Worm (Caenorhabditis elegans) whole organism, L2 larva: ENCODE data around the gene Y105C5B.9.

Experiments used
- F13H6.1 ChIP-seq: sonication (generic microtip); optimal IDR thresholded peaks from 2 replicates; lab custom pipeline; 2016; ENCODE audit warnings: missing genetic modification characterization, missing compliant biosample characterization
- R02D3.7 ChIP-seq: fragments of 150-350 bp; optimal IDR thresholded peaks from 2 replicates; lab custom pipeline; 2014; ENCODE audit warnings: missing biosample characterization, missing genetic modification characterization
- Y55F3AM.14 ChIP-seq: fragments of 200-800 bp; sonication (Bioruptor generic); optimal IDR thresholded peaks from 2 replicates; lab custom pipeline; 2018; ENCODE audit warnings: mild to moderate bottlenecking, missing genetic modification characterization, missing compliant biosample characterization
- aly-2 ChIP-seq: fragments of 150-350 bp; optimal IDR thresholded peaks from 2 replicates; lab custom pipeline; 2014; ENCODE audit warnings: missing biosample characterization, missing genetic modification characterization
- ama-1 ChIP-seq: fragments of 150-350 bp; optimal IDR thresholded peaks from 2 replicates; lab custom pipeline; 2018; ENCODE audit warnings: inconsistent platforms
- ceh-82 ChIP-seq: fragments of 150-350 bp; optimal IDR thresholded peaks from 2 replicates; lab custom pipeline; 2014; ENCODE audit warnings: missing biosample characterization, missing genetic modification characterization
- crh-2 ChIP-seq: sonication (generic microtip); optimal IDR thresholded peaks from 2 replicates; lab custom pipeline; 2017; ENCODE audit warnings: missing biosample characterization, missing genetic modification characterization
- dmd-4 ChIP-seq: sonication (generic microtip); optimal IDR thresholded peaks from 2 replicates; lab custom pipeline; 2017; ENCODE audit warnings: missing biosample characterization, missing genetic modification characterization
- egl-27 ChIP-seq: sonication (generic microtip); optimal IDR thresholded peaks from 3 replicates; lab custom pipeline; 2017; ENCODE audit warnings: missing biosample characterization, missing genetic modification reagents, missing genetic modification characterization
- elt-1 ChIP-seq: fragments of 150-350 bp; optimal IDR thresholded peaks from 2 replicates; lab custom pipeline; 2014; ENCODE audit warnings: missing biosample characterization, missing genetic modification characterization
- elt-3 ChIP-seq: sonication (generic microtip); optimal IDR thresholded peaks from 2 replicates; lab custom pipeline; 2017; ENCODE audit warnings: missing biosample characterization, missing genetic modification characterization
- gmeb-1 ChIP-seq: fragments of 150-350 bp; optimal IDR thresholded peaks from 2 replicates; lab custom pipeline; 2014; ENCODE audit warnings: missing biosample characterization, missing genetic modification characterization
- lin-39 ChIP-seq: fragments of 150-350 bp; optimal IDR thresholded peaks from 2 replicates; lab custom pipeline; 2014; ENCODE audit warnings: missing biosample characterization, missing genetic modification reagents, missing genetic modification characterization
- lsy-2 ChIP-seq, 2 experiments: fragments of 150-350 bp in 1 of 2; sonication (generic microtip) in 1 of 2; optimal IDR thresholded peaks; 2 replicates each; lab custom pipeline; 2014 to 2017; ENCODE audit warnings: missing biosample characterization in 2 of 2, missing genetic modification characterization in 2 of 2
- mab-5 ChIP-seq: fragments of 150-350 bp; optimal IDR thresholded peaks from 2 replicates; lab custom pipeline; 2014; ENCODE audit warnings: missing biosample characterization, missing genetic modification characterization
- mbf-1 ChIP-seq: sonication (generic microtip); optimal IDR thresholded peaks from 2 replicates; lab custom pipeline; 2017; ENCODE audit warnings: missing biosample characterization, missing genetic modification characterization
- mdl-1 ChIP-seq, 2 experiments: fragments of 150-350 bp in 1 of 2; sonication (generic microtip) in 1 of 2; optimal IDR thresholded peaks; 2 replicates each; lab custom pipeline; 2017; ENCODE audit warnings: missing biosample characterization in 2 of 2, missing genetic modification characterization in 2 of 2
- nhr-10 ChIP-seq: sonication (generic microtip); optimal IDR thresholded peaks from 2 replicates; lab custom pipeline; 2017; ENCODE audit warnings: missing biosample characterization, missing genetic modification characterization
- nhr-11 ChIP-seq: fragments of 150-350 bp; optimal IDR thresholded peaks from 2 replicates; lab custom pipeline; 2014; ENCODE audit warnings: missing biosample characterization, missing genetic modification characterization
- nhr-12 ChIP-seq: fragments of 150-350 bp; optimal IDR thresholded peaks from 2 replicates; lab custom pipeline; 2014; ENCODE audit warnings: missing biosample characterization, missing genetic modification characterization
- nhr-129 ChIP-seq: fragments of 150-350 bp; optimal IDR thresholded peaks from 2 replicates; lab custom pipeline; 2014; ENCODE audit warnings: missing biosample characterization, missing genetic modification characterization
- nhr-21 ChIP-seq: fragments of 150-350 bp; optimal IDR thresholded peaks from 2 replicates; lab custom pipeline; 2014; ENCODE audit warnings: missing biosample characterization, missing genetic modification characterization
- nhr-23 ChIP-seq: fragments of 150-350 bp; optimal IDR thresholded peaks from 2 replicates; lab custom pipeline; 2014; ENCODE audit warnings: missing biosample characterization, missing genetic modification reagents, missing genetic modification characterization
- nhr-237 ChIP-seq: fragments of 150-350 bp; optimal IDR thresholded peaks from 2 replicates; lab custom pipeline; 2014; ENCODE audit warnings: missing biosample characterization, missing genetic modification characterization
- nhr-25 ChIP-seq: fragments of 150-350 bp; sonication (generic microtip); optimal IDR thresholded peaks from 3 replicates; lab custom pipeline; 2014; ENCODE audit warnings: missing biosample characterization, missing genetic modification characterization
- nhr-6 ChIP-seq: fragments of 150-350 bp; optimal IDR thresholded peaks from 2 replicates; lab custom pipeline; 2014; ENCODE audit warnings: missing biosample characterization, missing genetic modification characterization
- peb-1 ChIP-seq: fragments of 150-350 bp; optimal IDR thresholded peaks from 2 replicates; lab custom pipeline; 2014; ENCODE audit warnings: missing biosample characterization, missing genetic modification characterization
- sem-4 ChIP-seq: fragments of 150-350 bp; optimal IDR thresholded peaks from 2 replicates; lab custom pipeline; 2014; ENCODE audit warnings: missing biosample characterization, missing genetic modification reagents, missing genetic modification characterization
- skn-1 ChIP-seq: sonication (generic microtip); optimal IDR thresholded peaks from 2 replicates; lab custom pipeline; 2017; ENCODE audit warnings: missing biosample characterization, missing genetic modification characterization
- sma-3 ChIP-seq: sonication (generic microtip); optimal IDR thresholded peaks from 2 replicates; lab custom pipeline; 2016; ENCODE audit warnings: missing genetic modification reagents, missing genetic modification characterization, missing compliant biosample characterization
- sma-9 ChIP-seq, 2 experiments: fragments of 150-350 bp in 1 of 2; sonication (generic microtip) in 1 of 2; optimal IDR thresholded peaks; 2 replicates each; lab custom pipeline; 2014 to 2016; ENCODE audit warnings: missing genetic modification characterization in 2 of 2, mild to moderate bottlenecking in 1 of 2, missing biosample characterization in 1 of 2, missing compliant biosample characterization in 1 of 2, missing genetic modification reagents in 1 of 2, moderate library complexity in 1 of 2
- snpc-4 ChIP-seq: fragments of 150-350 bp; optimal IDR thresholded peaks from 2 replicates; lab custom pipeline; 2014; ENCODE audit warnings: missing biosample characterization, missing genetic modification characterization
- unc-39 ChIP-seq: fragments of 150-350 bp; optimal IDR thresholded peaks from 2 replicates; lab custom pipeline; 2014; ENCODE audit warnings: missing biosample characterization, missing genetic modification characterization
- unc-55 ChIP-seq: fragments of 150-350 bp; sonication (generic microtip); optimal IDR thresholded peaks from 3 replicates; lab custom pipeline; 2014; ENCODE audit warnings: missing biosample characterization, missing genetic modification reagents, missing genetic modification characterization
- unc-62 ChIP-seq: fragments of 150-350 bp; optimal IDR thresholded peaks from 2 replicates; lab custom pipeline; 2014; ENCODE audit warnings: missing biosample characterization, missing genetic modification reagents, missing genetic modification characterization
- zag-1 ChIP-seq: fragments of 150-350 bp; optimal IDR thresholded peaks from 2 replicates; lab custom pipeline; 2014; ENCODE audit warnings: missing biosample characterization, missing genetic modification characterization
- ztf-11 ChIP-seq: sonication (generic microtip); optimal IDR thresholded peaks from 2 replicates; lab custom pipeline; 2017; ENCODE audit warnings: missing biosample characterization, missing genetic modification characterization
- ztf-4 ChIP-seq: fragments of 150-350 bp; optimal IDR thresholded peaks from 2 replicates; lab custom pipeline; 2014; ENCODE audit warnings: missing biosample characterization, missing genetic modification characterization

Y105C5B.9 gene

ce11 chrIV:15955349-15955748 lies 25.0 kb downstream of the Y105C5B.9 start:
- TF ChIP-seq skn-1 (no peak), sem-4 (tag; lab: Kevin White, UChicago) (no peak), nhr-21 (tag; lab: Kevin White, UChicago) (no peak), mdl-1 (tag; optimal IDR thresholded peaks at IDR 0.05; lab: Kevin White, UChicago) (no peak), nhr-237 (no peak), aly-2 (tag; lab: Kevin White, UChicago) (no peak), ceh-82 (tag; lab: Kevin White, UChicago) (no peak), ztf-11 (tag; lab: Kevin White, UChicago) (no peak), ama-1 (lab: Kevin White, UChicago) (no peak), sma-9 (GFP tag; optimal IDR thresholded peaks at IDR 0.05; lab: Kevin White, UChicago) (no peak), sma-9 (tag; optimal IDR thresholded peaks at IDR 0.05; lab: Kevin White, UChicago) (no peak), egl-27 (tag; lab: Kevin White, UChicago) (no peak), zag-1 (tag; lab: Kevin White, UChicago) (no peak), nhr-12 (tag; lab: Kevin White, UChicago) (no peak), F13H6.1 (tag; lab: Kevin White, UChicago) (no peak), snpc-4 (tag; lab: Kevin White, UChicago) (no peak)

DNA sequence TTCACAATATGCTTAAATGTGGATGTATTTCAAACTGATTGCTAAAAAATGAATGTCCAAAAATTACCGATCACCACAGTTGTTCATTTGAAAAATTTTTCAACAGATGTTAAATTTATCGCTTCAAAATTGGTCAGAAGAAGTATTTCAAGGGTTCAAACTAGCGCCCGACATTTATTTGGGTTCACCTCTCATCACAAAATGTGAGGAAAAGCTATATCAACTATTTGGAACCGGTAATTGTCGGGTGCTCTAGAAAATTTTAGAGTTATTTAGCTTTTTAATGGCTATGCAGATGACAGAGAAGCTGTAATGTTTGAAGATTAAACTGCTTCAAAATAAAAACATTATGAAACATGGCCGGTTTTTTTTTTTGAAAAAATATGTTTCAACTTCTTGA lies 30.7 kb downstream of the Y105C5B.9 start:
- TF ChIP-seq nhr-237 (no peak), unc-39 (tag; lab: Kevin White, UChicago) (no peak), mab-5 (tag; lab: Kevin White, UChicago) (no peak), nhr-11 (tag; lab: Kevin White, UChicago) (no peak), gmeb-1 (tag; lab: Kevin White, UChicago) (no peak), ztf-11 (tag; lab: Kevin White, UChicago) (no peak), nhr-25 (tag; lab: Kevin White, UChicago) (no peak), F13H6.1 (tag; lab: Kevin White, UChicago) (no peak), snpc-4 (tag; lab: Kevin White, UChicago) (no peak), lin-39 (tag; lab: Kevin White, UChicago) (no peak), nhr-12 (tag; lab: Kevin White, UChicago) (no peak), sem-4 (tag; lab: Kevin White, UChicago) (no peak)

- TF ChIP-seq ceh-82 (tag; lab: Kevin White, UChicago) = no peak
- TF ChIP-seq nhr-10 (tag; lab: Kevin White, UChicago) = no peak
- no peak for TF ChIP-seq snpc-4 (tag; lab: Kevin White, UChicago)
- no peak for TF ChIP-seq sem-4 (tag; lab: Kevin White, UChicago)
- TF ChIP-seq mdl-1 (tag; optimal IDR thresholded peaks at IDR 0.05; lab: Kevin White, UChicago) = no peak
- no peak for TF ChIP-seq lsy-2 (tag; optimal IDR thresholded peaks at IDR 0.05; lab: Kevin White, UChicago)
- TF ChIP-seq aly-2 (tag; lab: Kevin White, UChicago) = no peak
- TF ChIP-seq egl-27 (tag; lab: Kevin White, UChicago) = no peak
- no peak for TF ChIP-seq crh-2
- no peak for TF ChIP-seq dmd-4 (tag; lab: Kevin White, UChicago)
- TF ChIP-seq unc-62 (GFP tag; lab: Kevin White, UChicago) = no peak
- TF ChIP-seq gmeb-1 (tag; lab: Kevin White, UChicago) = no peak
- no peak for TF ChIP-seq elt-1 (tag; lab: Kevin White, UChicago)
- no peak for TF ChIP-seq unc-55
- TF ChIP-seq elt-3 = no peak
- TF ChIP-seq ztf-4 = no peak
- no peak for TF ChIP-seq sma-3 (GFP tag; lab: Kevin White, UChicago)
- no peak for TF ChIP-seq nhr-21 (tag; lab: Kevin White, UChicago)
These were observed 31.9 kb downstream of the Y105C5B.9 start, which contains the start of gene lgc-19 for ce11 chrIV:15962219-15962762. lgc-19 (minus strand) TSS chrIV:15962712.

ce11 chrIV:15962801-15963200 lies 32.4 kb downstream of the Y105C5B.9 start, which contains the start of gene Y105C5B.17:
Y105C5B.17 (plus strand) TSS chrIV:15963101.
- no peak for TF ChIP-seq nhr-237
- TF ChIP-seq nhr-6 (tag; lab: Kevin White, UChicago) = no peak
- no peak for TF ChIP-seq Y55F3AM.14 (GFP tag; lab: Kevin White, UChicago)
- no peak for TF ChIP-seq nhr-12 (tag; lab: Kevin White, UChicago)
- TF ChIP-seq, all 48 proteins: peak for 0

DNA sequence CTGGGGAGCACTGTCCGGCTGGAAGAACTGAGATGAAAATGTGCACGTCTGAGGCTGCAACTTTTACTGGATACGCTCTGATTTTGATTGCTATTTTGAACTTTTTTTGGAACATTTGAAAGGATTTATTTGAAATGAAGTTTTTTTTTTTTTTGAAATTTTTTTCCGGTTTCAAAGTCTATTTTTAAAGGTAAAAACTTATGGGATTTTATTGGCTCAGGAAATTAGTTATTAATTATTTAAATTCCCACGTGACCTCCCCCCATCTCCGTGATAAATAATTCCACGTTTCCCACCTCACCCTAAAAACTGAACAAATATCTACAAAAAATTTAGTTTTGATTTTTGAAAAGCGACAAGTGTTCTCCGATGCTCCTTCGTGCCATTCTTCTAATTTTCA lies 33.9 kb downstream of the Y105C5B.9 start, which contains the start of gene Y105C5B.18:
Gene Y105C5B.18, plus strand, starts transcription at position 301 of the 400 bp plus-strand sequence.
- TF ChIP-seq peb-1 (tag; lab: Kevin White, UChicago) (no peak), unc-39 (tag; lab: Kevin White, UChicago) (no peak), elt-3 (no peak), nhr-237 (no peak), crh-2 (no peak), mbf-1 (no peak), nhr-23 (tag; lab: Kevin White, UChicago) (no peak), aly-2 (tag; lab: Kevin White, UChicago) (no peak), lin-39 (tag; lab: Kevin White, UChicago) (no peak), R02D3.7 (no peak), lsy-2 (tag; optimal IDR thresholded peaks at IDR 0.05; lab: Kevin White, UChicago) (no peak), ztf-4 (no peak), unc-62 (GFP tag; lab: Kevin White, UChicago) (no peak), Y55F3AM.14 (GFP tag; lab: Kevin White, UChicago) (no peak), nhr-129 (tag; lab: Kevin White, UChicago) (no peak), mdl-1 (tag; optimal IDR thresholded peaks at IDR 0.05; lab: Kevin White, UChicago) (no peak), skn-1 (no peak), egl-27 (tag; lab: Kevin White, UChicago) (no peak)
